Fruit fly (Drosophila melanogaster) whole organism, pupa: ENCODE measurements around the gene CanA-14F.

Experiments used
- CG13204 ChIP-seq: fragments of 200-800 bp; sonication (Bioruptor generic); optimal IDR thresholded peaks from 2 replicates; lab custom pipeline; 2018; ENCODE audit warnings: missing biosample characterization, mild to moderate bottlenecking, missing genetic modification characterization, moderate library complexity
- CG17806 ChIP-seq: fragments of 200-800 bp; sonication (Bioruptor generic); optimal IDR thresholded peaks from 2 replicates; lab custom pipeline; 2018; ENCODE audit warnings: missing biosample characterization, mild to moderate bottlenecking, missing genetic modification characterization, moderate library complexity
- CG9948 ChIP-seq: fragments of 200-800 bp; sonication (Bioruptor generic); optimal IDR thresholded peaks from 2 replicates; lab custom pipeline; 2018; ENCODE audit warnings: missing biosample characterization, mild to moderate bottlenecking, missing genetic modification characterization, moderate library complexity
- D1 ChIP-seq: fragments of 200-800 bp; sonication (Bioruptor generic); optimal IDR thresholded peaks from 2 replicates; lab custom pipeline; 2018; ENCODE audit warnings: missing biosample characterization, mild to moderate bottlenecking, missing genetic modification characterization, moderate library complexity
- Ets98B ChIP-seq: fragments of 200-800 bp; sonication (Bioruptor generic); IDR thresholded peaks from 2 replicates; pipeline ENCODE4 v1.3.6; 2022; ENCODE audit warnings: missing biosample characterization, missing genetic modification characterization
- fd96Ca ChIP-seq: fragments of 200-800 bp; sonication (Bioruptor generic); IDR thresholded peaks from 3 replicates; pipeline ENCODE4 v1.3.6; 2022; ENCODE audit warnings: missing biosample characterization, missing genetic modification characterization

DNA sequence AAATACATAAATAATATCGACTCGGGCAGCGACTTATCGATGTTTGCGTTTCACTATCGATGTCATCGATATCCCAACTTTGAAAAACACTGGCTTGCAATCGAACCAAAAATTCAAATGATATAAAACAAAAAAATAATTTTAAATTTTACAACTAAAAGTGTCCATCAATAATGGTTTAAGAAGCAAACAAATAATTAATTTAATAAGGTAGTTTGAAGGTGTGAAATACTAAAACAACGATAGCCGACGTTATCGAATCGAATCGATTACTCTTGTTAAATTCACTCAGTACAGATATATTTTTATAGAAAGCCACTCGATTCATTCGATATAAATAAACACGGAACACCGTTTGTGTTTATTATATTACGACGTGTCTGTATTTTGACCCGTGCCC lies 6.4 kb upstream of the CanA-14F start, which contains the start of the genes SMC3 and Ubc7:
- no peak for TF ChIP-seq CG13204 (GFP tag; lab: Kevin White, UChicago)
- no peak for TF ChIP-seq fd96Ca (GFP tag; lab: Robert Waterston, UW)
- no peak for TF ChIP-seq D1 (tag; lab: Kevin White, UChicago)
- no peak for TF ChIP-seq Ets98B (GFP tag; lab: Robert Waterston, UW)
- TF ChIP-seq CG9948 (tag; lab: Kevin White, UChicago), result no peak
- TF ChIP-seq CG17806 (tag; lab: Kevin White, UChicago), result no peak
